Fruit fly (Drosophila melanogaster): ENCODE data around the gene CG17349.

Gene CG17349

DNA sequence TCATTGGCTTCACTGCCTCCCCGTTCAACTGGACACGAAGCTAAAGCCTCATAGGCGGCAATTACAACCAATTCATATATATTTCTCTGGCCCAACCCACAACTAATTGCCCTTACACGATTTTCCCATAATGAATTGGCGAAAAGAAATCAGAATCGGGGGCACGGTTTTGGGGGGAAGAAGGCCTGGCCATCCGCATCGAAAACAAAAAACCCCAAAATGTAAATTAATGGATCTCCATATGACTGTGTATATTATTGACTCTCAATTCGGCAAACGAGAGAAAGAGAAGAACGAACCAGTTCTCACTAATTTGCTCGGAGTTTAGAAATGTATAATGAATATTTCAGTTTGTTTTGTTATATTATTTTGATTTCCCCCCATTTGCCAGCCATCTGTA lies 18.7 kb downstream of the CG17349 start:
- no peak for TF ChIP-seq noc (tag; optimal IDR thresholded peaks at IDR 0.05)

DNA sequence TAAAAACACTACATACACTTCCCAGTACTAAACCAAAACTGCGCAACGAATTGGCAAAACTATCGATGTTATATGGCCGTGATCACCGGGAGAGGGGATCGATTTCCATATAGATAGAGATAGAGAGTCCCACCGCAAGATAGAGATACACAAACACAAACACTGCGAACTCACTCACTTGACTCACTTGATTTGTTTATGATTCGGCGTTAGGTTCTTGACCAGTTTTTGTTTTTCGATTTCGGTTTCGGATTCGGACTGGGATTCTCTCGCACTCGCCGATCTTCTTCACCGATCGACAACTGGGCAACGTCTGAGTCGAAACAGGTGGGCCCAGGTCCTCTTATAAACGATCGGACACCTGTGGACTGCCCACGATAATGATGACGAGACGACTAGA lies 19.5 kb downstream of the CG17349 start, which contains the start of gene CG17549:
Gene CG17549, minus strand, starts transcription at position 327 of the 400 bp plus-strand sequence.
- no peak for TF ChIP-seq noc (tag; optimal IDR thresholded peaks at IDR 0.05)

DNA sequence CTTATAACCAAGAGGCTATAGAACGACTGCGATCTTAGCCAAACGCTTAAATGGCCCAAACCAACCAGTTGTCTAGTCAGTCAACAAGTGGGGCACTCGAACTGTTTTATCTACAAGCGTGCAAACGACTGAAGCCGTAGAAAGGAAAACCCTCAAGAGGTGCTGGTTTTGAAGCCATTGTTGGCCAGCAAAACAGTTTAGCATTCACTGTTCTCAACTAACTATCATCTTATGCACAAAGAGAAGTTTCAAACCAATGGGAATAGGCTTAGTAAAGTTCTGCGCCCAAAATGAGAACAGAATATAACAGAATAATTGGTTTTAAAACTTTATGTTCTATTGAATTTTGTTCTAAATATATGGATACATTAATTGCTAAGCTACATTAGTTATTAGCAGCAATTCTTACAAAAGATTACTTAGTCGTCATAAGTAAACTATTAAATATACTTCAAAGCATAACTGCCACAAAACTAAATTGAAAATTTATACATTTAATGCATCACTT lies 23.5 kb downstream of the CG17349 start, which contains the start of gene CG31798:
Gene CG31798, plus strand, starts transcription at position 458 of the 508 bp plus-strand sequence.
- TF ChIP-seq noc (tag; optimal IDR thresholded peaks at IDR 0.05) = no peak

DNA sequence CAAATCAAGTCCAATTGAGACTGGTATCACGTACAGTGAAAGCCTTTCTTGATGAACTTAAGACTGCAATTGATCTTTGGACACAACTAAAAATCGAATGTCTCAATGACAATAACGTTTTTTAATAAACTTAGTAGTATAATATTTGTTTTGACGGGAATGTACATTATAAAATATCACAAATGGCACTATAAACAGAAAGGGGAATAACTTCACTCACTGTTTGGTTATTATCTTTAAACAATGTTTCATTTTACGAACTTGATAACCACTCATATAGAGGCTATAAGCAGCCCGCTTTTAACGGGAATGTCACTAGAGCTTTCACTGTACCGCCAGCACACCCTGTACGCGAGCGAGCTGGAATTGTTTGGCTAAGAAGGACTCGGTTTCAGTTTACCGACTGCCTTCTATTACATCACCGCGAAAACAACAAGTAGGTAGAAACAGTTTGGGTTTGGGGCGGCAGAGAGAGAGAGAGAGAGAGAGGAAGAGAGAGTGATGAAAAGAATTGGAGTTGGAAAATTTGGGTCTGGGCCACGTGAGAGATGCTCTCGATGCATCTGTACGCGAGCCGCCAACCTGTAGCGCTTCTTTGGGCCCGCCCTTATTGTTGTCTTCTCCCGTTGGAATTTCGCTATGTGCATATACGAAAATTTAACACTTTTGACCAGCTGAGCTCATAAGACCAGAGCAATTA lies 27.5 kb downstream of the CG17349 start:
- peak; percentile 16 for TF ChIP-seq noc (tag; optimal IDR thresholded peaks at IDR 0.05)

DNA sequence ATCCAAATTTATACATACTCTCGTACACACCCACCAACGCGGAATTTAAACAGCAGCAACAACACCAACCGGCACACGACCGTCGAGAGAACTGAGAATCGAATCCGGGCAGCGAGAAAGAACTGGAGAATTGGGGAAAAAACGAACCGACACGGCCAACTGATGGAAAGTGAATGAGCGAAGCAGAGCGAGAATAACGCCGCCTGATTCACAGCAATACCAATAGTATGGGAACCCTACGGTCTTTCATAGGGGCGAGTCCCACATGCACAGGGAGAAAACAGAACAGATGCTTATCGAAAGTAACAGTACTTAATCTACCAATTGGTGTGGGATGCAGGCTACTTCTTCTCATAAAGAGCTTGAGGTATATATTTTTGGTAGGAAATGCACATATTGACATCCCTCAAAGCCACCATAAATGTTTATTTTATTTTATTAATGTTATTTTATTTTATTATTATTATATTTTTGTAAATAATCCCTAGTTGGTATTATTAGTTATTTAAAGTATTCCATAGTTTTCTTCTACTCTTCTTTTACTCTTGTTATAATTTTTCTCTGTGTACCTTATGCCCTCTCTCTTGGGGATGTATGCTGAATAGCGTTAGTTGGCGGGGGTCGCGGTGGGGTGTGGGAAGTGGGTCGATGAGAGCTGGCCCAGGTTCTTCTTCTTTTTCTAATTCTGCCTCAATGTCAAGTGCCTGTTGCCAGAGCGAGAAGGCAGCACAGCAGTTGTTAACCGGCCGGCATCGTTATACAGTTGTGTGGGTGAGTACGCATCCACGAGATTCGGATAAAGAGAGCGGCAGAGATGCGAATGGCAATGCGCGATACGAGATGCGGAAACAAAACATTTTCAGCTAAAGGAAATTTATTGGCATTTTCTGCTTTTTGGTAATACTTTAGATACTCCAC lies 28.3 kb downstream of the CG17349 start, which contains the start of gene CG17544:
Gene CG17544, minus strand, starts transcription at position 177 of the 918 bp plus-strand sequence.
- peak; percentile 76 for TF ChIP-seq noc (tag; optimal IDR thresholded peaks at IDR 0.05)

DNA sequence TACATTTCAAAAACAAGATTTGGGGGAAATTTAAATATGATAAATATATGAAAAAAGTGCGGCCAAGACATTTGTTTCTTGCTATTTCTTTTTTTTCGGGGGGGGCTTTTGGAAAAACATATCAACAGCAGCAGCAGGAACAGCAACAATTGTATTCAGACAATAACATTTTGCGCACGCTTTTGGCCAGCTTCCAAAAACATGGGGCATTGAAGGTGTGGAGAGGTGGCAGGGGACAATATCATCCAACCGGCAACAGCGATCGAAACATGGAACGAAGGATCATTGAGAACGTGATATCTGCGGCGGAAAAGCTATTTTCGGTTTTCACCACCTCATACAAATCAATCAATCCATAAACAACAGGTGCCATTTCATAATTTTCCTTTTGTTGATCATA lies 31.7 kb downstream of the CG17349 start:
- TF ChIP-seq noc (tag; optimal IDR thresholded peaks at IDR 0.05) = no peak

DNA sequence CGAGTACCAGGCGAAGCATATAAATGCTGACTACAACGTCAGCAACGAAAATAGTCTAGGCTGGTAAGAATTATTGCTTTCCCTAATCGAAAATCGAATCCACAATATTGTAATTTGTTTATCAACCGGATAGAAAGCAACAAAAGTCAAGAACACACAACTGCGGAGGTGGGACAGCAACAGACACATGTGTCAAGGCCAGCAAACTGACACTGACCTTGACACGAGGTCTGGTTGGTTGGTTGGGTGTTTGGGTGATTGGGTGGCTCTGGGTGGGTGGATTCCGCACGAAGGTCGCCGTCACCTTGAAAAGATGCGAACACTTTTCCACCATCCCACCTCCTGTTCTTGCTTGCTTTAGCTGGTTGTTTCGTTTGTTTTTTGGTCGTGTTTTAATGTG lies 32.4 kb downstream of the CG17349 start:
- TF ChIP-seq noc (tag; optimal IDR thresholded peaks at IDR 0.05) = no peak

DNA sequence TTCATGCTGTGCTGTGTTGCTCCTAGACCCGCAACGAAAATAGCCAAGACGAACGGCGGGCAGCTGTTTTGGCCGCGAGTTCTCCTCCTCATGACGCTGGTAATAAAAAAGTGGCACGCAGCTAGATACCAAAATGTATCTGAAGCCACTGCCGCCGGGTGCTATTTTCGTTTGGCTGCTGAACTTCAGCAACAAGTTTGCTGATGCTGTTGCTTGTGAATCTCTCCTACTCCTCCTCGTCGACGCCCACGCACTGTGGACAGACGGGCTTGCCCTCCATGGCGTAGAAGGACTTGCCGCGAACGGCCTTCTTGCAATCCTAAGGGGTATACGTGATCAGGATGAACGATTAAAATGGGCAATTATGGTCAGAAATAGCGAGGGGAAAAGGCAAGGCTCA lies 33.2 kb downstream of the CG17349 start:
- no peak for TF ChIP-seq noc (tag; optimal IDR thresholded peaks at IDR 0.05)

DNA sequence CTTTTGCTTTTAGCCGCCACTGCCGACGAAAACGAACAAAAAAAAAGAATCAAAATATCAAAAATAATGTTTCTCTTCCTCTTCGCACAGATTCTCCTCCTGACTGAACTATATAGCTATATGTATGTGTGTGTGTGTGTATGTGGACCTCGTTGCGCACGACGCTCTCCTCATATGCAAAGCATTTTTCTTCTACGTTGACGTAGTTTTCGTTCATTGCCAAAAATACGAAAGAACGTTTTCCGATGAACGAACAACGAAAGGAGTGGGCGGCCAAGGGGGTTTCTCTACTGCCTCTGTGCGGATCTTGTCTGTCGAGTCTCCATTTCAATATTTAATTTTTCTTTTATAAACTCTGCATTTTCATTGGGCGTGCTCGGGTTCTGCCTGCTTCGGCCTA lies 34.6 kb downstream of the CG17349 start:
- TF ChIP-seq noc (tag; optimal IDR thresholded peaks at IDR 0.05) = no peak

DNA sequence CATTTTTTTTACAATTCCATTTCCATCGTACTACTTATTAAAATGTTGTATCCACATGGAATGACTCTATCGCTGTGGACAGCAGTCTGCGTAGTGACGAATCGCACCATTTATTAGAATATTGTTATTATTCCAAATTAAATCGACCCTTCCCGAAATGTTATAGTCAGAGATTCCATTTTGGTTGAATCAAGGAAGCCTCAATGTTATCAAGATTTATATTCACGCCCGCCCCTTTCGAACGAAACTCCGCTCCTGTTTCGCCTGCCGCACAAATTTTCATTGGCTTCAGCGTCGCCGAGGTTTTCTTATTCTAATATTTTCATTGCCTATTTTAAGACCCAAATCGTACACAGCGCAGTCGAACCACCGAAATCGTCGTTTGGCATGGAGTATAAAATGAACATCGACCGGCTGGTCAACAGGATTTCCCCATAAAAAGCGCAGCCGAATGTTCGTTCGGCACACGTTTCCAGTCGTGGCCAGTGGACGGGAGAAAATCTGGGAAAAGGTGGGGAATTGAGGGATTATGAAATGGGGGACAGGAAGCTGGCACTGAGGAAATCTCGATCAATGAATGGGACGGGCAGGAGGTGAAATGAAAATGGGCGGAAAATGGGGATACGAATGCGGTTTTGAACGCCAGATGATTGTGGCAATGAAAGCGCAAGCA lies 35.6 kb downstream of the CG17349 start:
- no peak for TF ChIP-seq noc (tag; optimal IDR thresholded peaks at IDR 0.05)

DNA sequence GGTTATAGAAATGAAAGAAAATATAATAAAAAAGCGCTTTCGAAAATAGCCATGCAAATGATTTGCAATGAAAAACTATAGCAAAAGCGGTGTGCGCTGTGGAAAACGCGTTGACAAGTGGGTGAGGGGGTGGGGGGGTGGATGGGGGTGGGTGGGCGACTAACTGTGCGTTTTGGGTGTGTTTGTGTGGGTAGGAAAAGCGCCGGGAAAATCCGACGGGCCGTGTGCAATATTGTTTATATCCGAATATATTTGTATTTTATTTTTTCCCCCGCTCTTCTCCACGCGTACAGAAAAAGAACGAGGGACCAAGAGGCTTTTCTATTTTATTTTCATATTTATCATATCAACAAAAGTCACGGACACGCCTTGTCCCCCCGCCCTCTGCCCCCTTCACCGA lies 36.2 kb downstream of the CG17349 start:
- TF ChIP-seq noc (tag; optimal IDR thresholded peaks at IDR 0.05) = no peak

DNA sequence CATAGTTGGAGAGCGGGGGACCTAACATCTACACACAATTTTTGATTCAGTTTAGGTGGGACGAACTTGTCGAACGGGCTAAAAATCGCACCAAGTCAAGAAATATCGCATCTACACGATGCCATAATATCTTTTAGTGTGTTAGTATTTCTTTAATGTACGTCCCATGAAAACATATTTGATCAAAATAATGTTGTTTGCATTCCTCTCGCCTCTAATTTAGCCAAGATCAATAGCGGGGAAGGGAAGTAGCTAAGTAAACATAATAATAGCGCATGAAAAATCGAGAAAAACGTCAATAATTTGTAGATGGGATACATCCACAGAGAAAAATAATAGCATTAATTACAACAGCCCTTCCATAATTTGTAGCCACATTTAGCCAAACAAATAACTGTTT lies 41.7 kb downstream of the CG17349 start:
- TF ChIP-seq noc (tag; optimal IDR thresholded peaks at IDR 0.05) = no peak

DNA sequence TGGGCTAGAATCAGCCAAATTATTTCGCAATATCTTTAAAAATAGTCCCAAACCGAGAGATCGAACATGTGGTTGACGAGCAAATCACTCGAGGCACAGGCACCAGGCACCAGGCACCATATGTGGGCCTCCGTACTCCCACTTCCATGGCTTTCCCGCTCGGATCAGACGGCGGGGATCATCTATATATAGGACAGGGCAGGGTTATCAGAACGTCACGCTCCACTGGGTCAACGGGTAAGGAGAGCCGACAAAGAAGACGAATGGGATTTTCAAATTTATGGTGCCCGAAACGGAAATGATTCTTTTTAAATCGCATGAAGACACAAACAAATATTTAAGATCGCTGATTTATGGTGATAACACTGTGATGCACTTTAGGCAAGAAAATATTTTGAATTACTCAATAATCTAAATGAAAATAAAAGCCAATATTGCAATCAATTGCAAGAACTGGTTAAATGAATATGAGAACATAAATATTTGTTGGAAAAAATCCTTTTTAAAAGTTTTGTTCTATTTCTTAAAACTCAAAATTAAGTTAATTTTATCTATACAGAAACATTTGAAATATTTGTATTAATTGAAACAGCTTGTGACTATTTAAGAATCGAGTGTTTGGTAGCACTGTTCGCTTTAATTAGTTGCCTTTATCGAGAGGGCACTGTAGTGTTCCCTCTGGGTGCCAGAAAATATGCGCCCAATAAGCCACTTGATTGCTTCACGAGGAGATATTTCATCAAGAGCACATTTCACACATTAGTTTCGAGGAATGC lies 43.1 kb downstream of the CG17349 start:
- no peak for TF ChIP-seq noc (tag; optimal IDR thresholded peaks at IDR 0.05)

DNA sequence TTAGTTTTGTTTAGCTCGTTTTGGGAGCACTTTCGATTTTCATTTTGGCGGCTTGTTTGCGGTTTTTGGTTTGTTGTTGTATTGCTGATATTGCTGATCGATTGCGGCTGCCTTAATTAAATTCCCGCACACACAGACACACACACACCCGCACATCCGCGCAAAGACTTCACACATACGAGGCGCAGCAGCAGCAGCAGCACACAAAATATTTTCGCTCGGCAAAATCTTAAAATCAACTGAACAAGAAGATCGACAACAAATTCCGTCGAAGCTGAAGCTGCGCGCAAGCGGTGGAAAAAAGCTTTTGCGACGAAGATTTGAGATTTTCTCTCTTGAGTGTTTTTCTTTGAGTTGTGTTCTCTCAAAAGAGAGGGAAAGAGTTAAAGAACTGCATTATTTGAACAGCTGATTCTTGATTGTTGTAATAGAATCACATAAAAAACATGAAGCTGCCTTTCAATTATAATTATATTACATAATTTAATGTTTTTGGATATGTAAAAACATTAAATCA lies 44.0 kb downstream of the CG17349 start:
- no peak for TF ChIP-seq noc (tag; optimal IDR thresholded peaks at IDR 0.05)

DNA sequence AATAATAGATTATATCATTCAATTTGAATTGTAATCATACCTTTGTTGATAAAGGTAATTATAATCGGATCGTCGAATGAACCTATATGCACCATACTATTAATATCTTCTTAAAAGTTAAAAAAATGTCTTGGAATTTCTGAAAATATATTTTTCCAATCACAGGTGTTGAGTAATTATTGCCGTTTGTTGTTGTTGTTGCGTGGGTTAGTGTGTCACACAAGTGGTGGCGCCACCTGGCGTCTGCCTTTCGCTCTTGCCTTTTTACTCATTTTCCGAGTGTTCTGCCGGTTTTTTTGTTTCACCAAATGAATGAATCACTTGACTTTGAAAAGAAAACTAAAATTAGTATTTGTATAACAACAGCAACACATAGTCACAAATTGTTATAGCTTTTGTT lies 44.9 kb downstream of the CG17349 start:
- no peak for TF ChIP-seq noc (tag; optimal IDR thresholded peaks at IDR 0.05)

Measured in whole organism, larva.